Comparison of ENCODE assay signal across 3 fruit fly cellular contexts in genomic region chrX:115006-115405, dm6.
A peak's percentile ranks its signal among the peaks of the same experiment; 100 is the strongest.
TF ChIP-seq lines count a peak whose summit lies in the region.

No protein-coding gene starts in this region.

- TF ChIP-seq CTCF in whole organism, embryonic (GFP tag; optimal IDR thresholded peaks at IDR 0.05; lab: Kevin White, UChicago): no peak

TF ChIP-seq in whole organism, adult, 20 proteins besides CTCF, POLR2A, EP300 and RAD21:
- TF ChIP-seq Hr96 (GFP tag; optimal IDR thresholded peaks at IDR 0.05; lab: Kevin White, UChicago) (peak; percentile 23), kay (GFP tag; lab: Kevin White, UChicago; ENCODE audit: borderline replicate concordance) (peak; percentile 89), CG5204 (GFP tag; optimal IDR thresholded peaks at IDR 0.05; lab: Kevin White, UChicago) (no peak)
TF ChIP-seq in whole organism, adult: peak in this region for 2.

TF ChIP-seq in whole organism, embryonic, 481 proteins besides CTCF, POLR2A, EP300 and RAD21:
- peak; percentile 41 for TF ChIP-seq slou (GFP tag; optimal IDR thresholded peaks at IDR 0.05; lab: Kevin White, UChicago)
- no peak for TF ChIP-seq CG9609 (GFP tag; optimal IDR thresholded peaks at IDR 0.05; lab: Kevin White, UChicago)
- TF ChIP-seq run (tag; optimal IDR thresholded peaks at IDR 0.05; lab: Kevin White, UChicago): no peak
- TF ChIP-seq CG31365 (tag; optimal IDR thresholded peaks at IDR 0.05; lab: Kevin White, UChicago): no peak
- peak; percentile 86 for TF ChIP-seq Ets65A (GFP tag; lab: Kevin White, UChicago)
- no peak for TF ChIP-seq unpg (GFP tag; optimal IDR thresholded peaks at IDR 0.05; lab: Kevin White, UChicago)

TF ChIP-seq in whole organism, wandering third instar larva, 38 proteins besides CTCF, POLR2A, EP300 and RAD21:
- no peak for TF ChIP-seq CrebA (GFP tag; optimal IDR thresholded peaks at IDR 0.05; lab: Kevin White, UChicago; ENCODE audit: borderline replicate concordance)
- TF ChIP-seq Dfd (GFP tag; optimal IDR thresholded peaks at IDR 0.05; lab: Kevin White, UChicago): no peak
- no peak for TF ChIP-seq brk (GFP tag; optimal IDR thresholded peaks at IDR 0.05; lab: Kevin White, UChicago)
- TF ChIP-seq tai (GFP tag; optimal IDR thresholded peaks at IDR 0.05; lab: Kevin White, UChicago): peak; percentile 77
- no peak for TF ChIP-seq sv (GFP tag; optimal IDR thresholded peaks at IDR 0.05; lab: Kevin White, UChicago)
